Fruit fly (Drosophila melanogaster) whole organism, adult: ENCODE results near the gene CG4586.

Experiments used
- CG11617 ChIP-seq: fragments of 200-800 bp; sonication (Bioruptor generic); optimal IDR thresholded peaks from 2 replicates; lab custom pipeline; 2017; ENCODE audit warnings: mild to moderate bottlenecking, missing biosample characterization, missing genetic modification reagents, missing genetic modification characterization
- CG12768 ChIP-seq: fragments of 200-800 bp; sonication (Bioruptor generic); optimal IDR thresholded peaks from 2 replicates; lab custom pipeline; 2017; ENCODE audit warnings: missing biosample characterization, missing genetic modification characterization, mild to moderate bottlenecking, moderate library complexity, missing genetic modification reagents
- CG14711 ChIP-seq: fragments of 200-800 bp; sonication (Bioruptor generic); optimal IDR thresholded peaks from 2 replicates; lab custom pipeline; 2018; ENCODE audit warnings: missing biosample characterization, mild to moderate bottlenecking, missing genetic modification characterization, moderate library complexity
- CG1620 ChIP-seq: fragments of 200-800 bp; sonication (Bioruptor generic); optimal IDR thresholded peaks from 2 replicates; lab custom pipeline; 2016; ENCODE audit warnings: missing biosample characterization, missing genetic modification characterization
- CG33017 ChIP-seq: fragments of 200-800 bp; sonication (Bioruptor generic); optimal IDR thresholded peaks from 2 replicates; lab custom pipeline; 2018; ENCODE audit warnings: missing biosample characterization, mild to moderate bottlenecking, missing genetic modification characterization, moderate library complexity
- CG5204 ChIP-seq: fragments of 200-800 bp; sonication (Bioruptor generic); optimal IDR thresholded peaks from 2 replicates; lab custom pipeline; 2016; ENCODE audit warnings: missing biosample characterization, missing genetic modification characterization
- CG7045 ChIP-seq: fragments of 200-800 bp; sonication (Bioruptor generic); optimal IDR thresholded peaks from 2 replicates; lab custom pipeline; 2017; ENCODE audit warnings: missing biosample characterization, mild to moderate bottlenecking, missing genetic modification characterization
- CG7101 ChIP-seq: fragments of 200-800 bp; sonication (Bioruptor generic); optimal IDR thresholded peaks from 2 replicates; lab custom pipeline; 2018; ENCODE audit warnings: missing biosample characterization, mild to moderate bottlenecking, missing genetic modification characterization, moderate library complexity
- Clk ChIP-seq: fragments of 200-800 bp; sonication (Bioruptor generic); optimal IDR thresholded peaks from 2 replicates; lab custom pipeline; 2017; ENCODE audit warnings: missing biosample characterization, missing genetic modification characterization
- Crg-1 ChIP-seq: fragments of 200-800 bp; sonication (Bioruptor generic); optimal IDR thresholded peaks from 2 replicates; lab custom pipeline; 2016; ENCODE audit warnings: missing biosample characterization, missing genetic modification characterization
- Hr96 ChIP-seq: fragments of 200-800 bp; sonication (Bioruptor generic); optimal IDR thresholded peaks from 2 replicates; lab custom pipeline; 2016; ENCODE audit warnings: missing biosample characterization, missing genetic modification characterization
- Mnt ChIP-seq: fragments of 200-800 bp; sonication (Bioruptor generic); optimal IDR thresholded peaks from 2 replicates; lab custom pipeline; 2016; ENCODE audit warnings: missing biosample characterization, mild to moderate bottlenecking, missing genetic modification characterization
- bab1 ChIP-seq: fragments of 200-800 bp; sonication (Bioruptor generic); optimal IDR thresholded peaks from 3 replicates; lab custom pipeline; 2019; ENCODE audit warnings: missing biosample characterization, mild to moderate bottlenecking, missing genetic modification characterization, moderate library complexity
- cic ChIP-seq: fragments of 200-800 bp; sonication (Bioruptor generic); optimal IDR thresholded peaks from 2 replicates; lab custom pipeline; 2017; ENCODE audit warnings: missing biosample characterization, mild to moderate bottlenecking, missing genetic modification characterization, moderate library complexity
- cnc ChIP-seq, 2 experiments: fragments of >200 bp; optimal IDR thresholded peaks; 2 replicates each; lab custom pipeline; 2017
- kay ChIP-seq: fragments of 200-800 bp; sonication (Bioruptor generic); peaks from one replicate; lab custom pipeline; 2016; ENCODE audit warnings: missing biosample characterization, missing genetic modification characterization, borderline replicate concordance
- ovo ChIP-seq: fragments of 200-800 bp; sonication (Bioruptor generic); optimal IDR thresholded peaks from 2 replicates; lab custom pipeline; 2016; ENCODE audit warnings: missing biosample characterization, missing genetic modification characterization
- pad ChIP-seq: fragments of 200-800 bp; sonication (Bioruptor generic); optimal IDR thresholded peaks from 3 replicates; lab custom pipeline; 2017; ENCODE audit warnings: missing biosample characterization, missing genetic modification characterization, mild to moderate bottlenecking, moderate library complexity, missing genetic modification reagents
- tj ChIP-seq: fragments of 200-800 bp; sonication (Bioruptor generic); optimal IDR thresholded peaks from 3 replicates; lab custom pipeline; 2017; ENCODE audit warnings: missing biosample characterization, mild to moderate bottlenecking, missing genetic modification characterization, moderate library complexity
- toe ChIP-seq: fragments of 200-800 bp; sonication (Bioruptor generic); optimal IDR thresholded peaks from 2 replicates; lab custom pipeline; 2016; ENCODE audit warnings: missing biosample characterization, missing genetic modification characterization

The CG4586 gene

DNA sequence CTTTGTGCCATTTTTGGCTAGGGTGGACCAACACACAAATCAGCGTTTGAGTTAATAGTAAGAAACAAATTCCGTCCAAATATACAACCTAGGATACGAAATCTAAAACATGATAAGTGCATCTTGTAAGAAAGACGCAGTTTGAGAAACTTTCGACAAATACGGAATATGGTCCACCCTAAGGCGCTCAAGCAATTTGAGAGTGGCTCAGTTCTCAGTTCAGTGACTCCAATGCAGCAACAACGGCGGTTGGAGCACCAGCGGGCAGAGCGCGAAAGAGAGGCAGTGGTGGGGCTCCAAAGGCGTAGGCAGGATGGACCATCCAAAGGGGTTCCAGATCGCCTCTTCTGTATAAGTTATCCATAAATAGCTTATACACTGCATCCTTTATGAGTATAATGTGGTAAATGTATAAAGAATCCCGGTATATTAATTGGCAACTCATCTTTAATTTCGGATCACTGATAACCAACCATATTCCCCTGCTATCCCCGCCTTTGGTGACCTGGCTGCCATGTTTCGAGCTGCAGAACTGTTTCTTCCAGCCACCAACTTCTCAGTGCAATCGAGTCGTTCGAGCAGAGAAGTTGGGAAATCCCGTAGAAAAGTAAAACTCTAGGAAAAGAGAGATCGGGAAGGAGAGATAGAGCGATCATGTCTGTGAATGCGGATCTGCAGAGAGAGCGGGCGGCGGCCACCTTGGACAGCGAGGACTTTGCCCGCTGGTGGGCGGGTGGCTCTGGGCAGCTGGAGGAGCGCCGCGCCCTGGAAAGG lies at the start of gene CG4586:
TSS of gene CG4586 (plus strand) at position 555 of the 774 bp plus-strand sequence.
- TF ChIP-seq CG7045 (GFP tag; lab: Kevin White, UChicago) (peak; percentile 63), CG33017 (tag; lab: Kevin White, UChicago) (peak; percentile 83), tj (peak; percentile 59), cic (GFP tag; lab: Kevin White, UChicago) (no peak), CG5204 (peak; percentile 71), CG1620 (peak; percentile 76), toe (GFP tag; lab: Kevin White, UChicago) (peak; percentile 34), CG11617 (peak; percentile 78), CG12768 (peak; percentile 53), bab1 (GFP tag; lab: Kevin White, UChicago) (peak; percentile 97), Clk (GFP tag; lab: Kevin White, UChicago) (no peak), CG7101 (tag; lab: Kevin White, UChicago) (peak; percentile 89), CG14711 (peak; percentile 84), cnc (optimal IDR thresholded peaks at IDR 0.05; lab: Kevin White, UChicago) (no peak), Mnt (GFP tag; lab: Kevin White, UChicago) (peak; percentile 70), kay (GFP tag; lab: Kevin White, UChicago) (no peak), ovo (GFP tag; lab: Kevin White, UChicago) (no peak), pad (peak; percentile 58), Crg-1 (GFP tag; lab: Kevin White, UChicago) (peak; percentile 75), Hr96 (GFP tag; lab: Kevin White, UChicago) (peak; percentile 63)

dm6 chrX:6929086-6929485 lies 40.6 kb upstream of the CG4586 start:
- TF ChIP-seq CG14711 (no peak), bab1 (GFP tag; lab: Kevin White, UChicago) (no peak), pad (no peak), CG33017 (tag; lab: Kevin White, UChicago) (no peak), cic (GFP tag; lab: Kevin White, UChicago) (no peak), toe (GFP tag; lab: Kevin White, UChicago) (no peak), Hr96 (GFP tag; lab: Kevin White, UChicago) (no peak), tj (no peak), Crg-1 (GFP tag; lab: Kevin White, UChicago) (no peak), Clk (GFP tag; lab: Kevin White, UChicago) (no peak), CG7101 (tag; lab: Kevin White, UChicago) (no peak), CG1620 (no peak), CG12768 (no peak), Mnt (GFP tag; lab: Kevin White, UChicago) (no peak), CG5204 (no peak), kay (GFP tag; lab: Kevin White, UChicago) (no peak), CG7045 (GFP tag; lab: Kevin White, UChicago) (no peak)

dm6 chrX:6933749-6934148 lies 36.0 kb upstream of the CG4586 start:
- TF ChIP-seq kay (GFP tag; lab: Kevin White, UChicago) (no peak), CG12768 (no peak), pad (no peak), CG5204 (no peak)

- TF ChIP-seq pad (no peak), Hr96 (GFP tag; lab: Kevin White, UChicago) (no peak), tj (no peak), kay (GFP tag; lab: Kevin White, UChicago) (no peak), CG1620 (no peak), Clk (GFP tag; lab: Kevin White, UChicago) (no peak), Mnt (GFP tag; lab: Kevin White, UChicago) (no peak), CG7045 (GFP tag; lab: Kevin White, UChicago) (no peak), ovo (GFP tag; lab: Kevin White, UChicago) (no peak)
These were observed 32.8 kb upstream of the CG4586 start for dm6 chrX:6936884-6937283.

DNA sequence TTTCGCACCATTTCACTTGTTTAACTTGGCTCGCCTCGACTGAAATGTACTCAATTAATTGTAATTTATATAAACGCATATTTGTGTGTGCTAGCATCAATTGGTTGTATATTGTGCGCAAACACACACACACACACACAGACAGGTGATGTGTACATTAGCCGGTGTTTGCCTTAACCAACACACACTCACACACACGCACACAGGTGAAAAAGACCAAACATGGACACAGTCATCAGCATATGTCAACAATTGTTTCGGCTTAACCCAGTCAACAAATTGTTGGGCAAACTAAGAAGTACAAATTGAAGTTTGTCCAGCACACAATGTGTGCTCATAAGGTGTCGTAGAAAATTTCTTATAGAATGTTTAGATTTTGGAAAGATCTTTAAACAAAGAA lies 32.3 kb upstream of the CG4586 start:
- TF ChIP-seq pad, result no peak
- no peak for TF ChIP-seq cnc (optimal IDR thresholded peaks at IDR 0.05; lab: Kevin White, UChicago)
- no peak for TF ChIP-seq CG5204
- TF ChIP-seq kay (GFP tag; lab: Kevin White, UChicago), result no peak
- no peak for TF ChIP-seq CG33017 (tag; lab: Kevin White, UChicago)
- TF ChIP-seq tj, result no peak
- TF ChIP-seq Mnt (GFP tag; lab: Kevin White, UChicago), result no peak
- no peak for TF ChIP-seq CG14711
- no peak for TF ChIP-seq Hr96 (GFP tag; lab: Kevin White, UChicago)
- TF ChIP-seq ovo (GFP tag; lab: Kevin White, UChicago), result no peak
- no peak for TF ChIP-seq bab1 (GFP tag; lab: Kevin White, UChicago)
- TF ChIP-seq CG7101 (tag; lab: Kevin White, UChicago), result no peak
- no peak for TF ChIP-seq CG12768
- no peak for TF ChIP-seq CG7045 (GFP tag; lab: Kevin White, UChicago)
- no peak for TF ChIP-seq Crg-1 (GFP tag; lab: Kevin White, UChicago)
- no peak for TF ChIP-seq CG11617
- no peak for TF ChIP-seq cic (GFP tag; lab: Kevin White, UChicago)
- no peak for TF ChIP-seq toe (GFP tag; lab: Kevin White, UChicago)
- TF ChIP-seq Clk (GFP tag; lab: Kevin White, UChicago), result no peak

DNA sequence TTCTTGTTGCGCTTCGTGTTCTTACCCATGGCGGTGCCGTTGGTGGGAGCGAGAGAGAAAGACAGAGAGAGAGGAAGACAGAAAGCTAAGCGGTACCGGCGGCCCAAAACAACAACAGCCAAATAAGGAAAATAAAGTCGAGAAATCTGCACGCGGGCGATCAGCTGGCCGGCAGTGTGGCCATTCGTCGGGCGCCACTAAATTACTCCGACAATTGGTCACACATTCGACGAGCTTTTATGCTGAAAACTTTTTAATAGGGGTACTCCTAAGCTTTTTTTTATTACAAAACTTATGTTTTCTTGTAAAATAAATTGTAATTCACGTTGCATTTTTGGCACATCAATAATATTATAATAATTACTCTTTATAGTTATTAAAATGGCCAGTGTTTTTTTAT lies 1.2 kb upstream of the CG4586 start, which contains the start of gene Setd3:
TSS of gene Setd3 (minus strand) at position 187 of the 400 bp plus-strand sequence.
- no peak for TF ChIP-seq CG7045 (GFP tag; lab: Kevin White, UChicago)
- TF ChIP-seq CG7101 (tag; lab: Kevin White, UChicago), result peak; percentile 37
- TF ChIP-seq CG1620, result peak; percentile 0
- TF ChIP-seq bab1 (GFP tag; lab: Kevin White, UChicago), result peak; percentile 20
- TF ChIP-seq Mnt (GFP tag; lab: Kevin White, UChicago), result peak; percentile 77
- TF ChIP-seq CG5204, result no peak
